Worm (Caenorhabditis elegans): ENCODE results near the gene C30G12.1.

DNA sequence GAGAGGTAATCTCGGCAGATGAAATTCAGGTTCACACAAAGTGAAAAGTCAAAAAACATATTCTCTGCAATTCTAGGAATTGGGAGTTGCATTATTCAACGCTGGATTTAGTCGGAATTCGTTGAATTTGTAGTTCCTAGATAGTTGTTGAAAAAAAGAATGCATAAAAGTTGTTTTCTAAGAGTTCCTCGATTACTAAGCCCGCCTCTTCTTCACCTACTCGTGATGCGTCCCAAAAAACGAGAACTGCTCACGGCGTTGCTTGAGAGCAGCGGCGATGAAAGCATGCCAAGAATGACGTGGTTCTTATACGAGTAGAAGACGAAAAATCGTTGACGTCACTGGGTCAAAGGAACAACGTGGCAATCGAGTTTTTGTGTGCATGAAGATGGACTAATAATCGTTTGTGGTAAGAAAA is 25.9 kb downstream of the C30G12.1 start:
- TF ChIP-seq aly-2 (tag; optimal IDR thresholded peaks at IDR 0.05), result no peak
- no peak for TF ChIP-seq ama-1 (optimal IDR thresholded peaks at IDR 0.05)
- TF ChIP-seq ceh-82 (tag; optimal IDR thresholded peaks at IDR 0.05), result no peak
- TF ChIP-seq ces-1 (GFP tag; optimal IDR thresholded peaks at IDR 0.05), result no peak
- TF ChIP-seq C04F5.9 (tag; optimal IDR thresholded peaks at IDR 0.05), result no peak
- no peak for TF ChIP-seq nhr-85 (tag)
- no peak for TF ChIP-seq nhr-90 (tag; optimal IDR thresholded peaks at IDR 0.05; ENCODE audit: poor library complexity)
- no peak for TF ChIP-seq lsy-2 (tag; optimal IDR thresholded peaks at IDR 0.05)
- TF ChIP-seq zip-4 (GFP tag; optimal IDR thresholded peaks at IDR 0.05), result no peak
- peak; percentile 57 for TF ChIP-seq ztf-4 (tag; optimal IDR thresholded peaks at IDR 0.05)
